Fruit fly (Drosophila melanogaster) whole organism, pupa: ENCODE data around the gene Ag5r.

Experiments used
- CG10348 ChIP-seq: fragments of 200-800 bp; sonication (Bioruptor generic); IDR thresholded peaks from 2 replicates; pipeline ENCODE4 v1.3.6; 2022; ENCODE audit warnings: missing biosample characterization, missing genetic modification characterization
- CG13204 ChIP-seq: fragments of 200-800 bp; sonication (Bioruptor generic); optimal IDR thresholded peaks from 2 replicates; lab custom pipeline; 2018; ENCODE audit warnings: missing biosample characterization, mild to moderate bottlenecking, missing genetic modification characterization, moderate library complexity
- CG14655 ChIP-seq: fragments of 200-800 bp; sonication (Bioruptor generic); optimal IDR thresholded peaks from 3 replicates; lab custom pipeline; 2017; ENCODE audit warnings: mild to moderate bottlenecking, missing biosample characterization, missing genetic modification reagents, missing genetic modification characterization
- CG15710 ChIP-seq: fragments of 200-800 bp; sonication (Bioruptor generic); optimal IDR thresholded peaks from 2 replicates; lab custom pipeline; 2018; ENCODE audit warnings: missing biosample characterization, mild to moderate bottlenecking, missing genetic modification characterization, moderate library complexity
- CG9948 ChIP-seq: fragments of 200-800 bp; sonication (Bioruptor generic); optimal IDR thresholded peaks from 2 replicates; lab custom pipeline; 2018; ENCODE audit warnings: missing biosample characterization, mild to moderate bottlenecking, missing genetic modification characterization, moderate library complexity
- Snoo ChIP-seq: fragments of 200-800 bp; sonication (Bioruptor generic); optimal IDR thresholded peaks from 3 replicates; lab custom pipeline; 2017; ENCODE audit warnings: missing biosample characterization, mild to moderate bottlenecking, missing genetic modification characterization, inconsistent platforms
- fd96Ca ChIP-seq: fragments of 200-800 bp; sonication (Bioruptor generic); IDR thresholded peaks from 3 replicates; pipeline ENCODE4 v1.3.6; 2022; ENCODE audit warnings: missing biosample characterization, missing genetic modification characterization
- gl ChIP-seq: fragments of 200-800 bp; sonication (Bioruptor generic); optimal IDR thresholded peaks from 2 replicates; lab custom pipeline; 2018; ENCODE audit warnings: missing biosample characterization, mild to moderate bottlenecking, missing genetic modification characterization

- TF ChIP-seq gl (tag; lab: Kevin White, UChicago) (no peak), CG15710 (tag; lab: Kevin White, UChicago) (no peak), fd96Ca (GFP tag; lab: Robert Waterston, UW) (no peak), CG13204 (GFP tag; lab: Kevin White, UChicago) (no peak), Snoo (tag; lab: Kevin White, UChicago) (no peak), CG14655 (GFP tag; lab: Kevin White, UChicago) (no peak), CG9948 (tag; lab: Kevin White, UChicago) (no peak), CG10348 (GFP tag; lab: Robert Waterston, UW) (no peak)
Measured at dm6 chrX:14765024-14765423, 21.3 kb downstream of the Ag5r start.
